Worm (Caenorhabditis elegans): ENCODE measurements around the gene lgc-23.

- TF ChIP-seq unc-130 (GFP tag; optimal IDR thresholded peaks at IDR 0.05), result no peak
- TF ChIP-seq lin-39 (tag; optimal IDR thresholded peaks at IDR 0.05), result no peak
- no peak for TF ChIP-seq daf-19 (GFP tag; conservative IDR thresholded peaks at IDR 0.05)
- TF ChIP-seq F44E2.7 (GFP tag; IDR thresholded peaks at IDR 0.05), result no peak
- no peak for TF ChIP-seq nhr-77 (tag; optimal IDR thresholded peaks at IDR 0.05)
- no peak for TF ChIP-seq nhr-76 (tag; optimal IDR thresholded peaks at IDR 0.05)
- no peak for TF ChIP-seq tra-1 (GFP tag; IDR thresholded peaks at IDR 0.05)
Observed at ce11 chrX:12034661-12035060, 30.3 kb upstream of the lgc-23 start.

Measured in whole organism, L4 larva.